Comparison of ENCODE assay signal across 3 worm cellular contexts in the genomic region with DNA sequence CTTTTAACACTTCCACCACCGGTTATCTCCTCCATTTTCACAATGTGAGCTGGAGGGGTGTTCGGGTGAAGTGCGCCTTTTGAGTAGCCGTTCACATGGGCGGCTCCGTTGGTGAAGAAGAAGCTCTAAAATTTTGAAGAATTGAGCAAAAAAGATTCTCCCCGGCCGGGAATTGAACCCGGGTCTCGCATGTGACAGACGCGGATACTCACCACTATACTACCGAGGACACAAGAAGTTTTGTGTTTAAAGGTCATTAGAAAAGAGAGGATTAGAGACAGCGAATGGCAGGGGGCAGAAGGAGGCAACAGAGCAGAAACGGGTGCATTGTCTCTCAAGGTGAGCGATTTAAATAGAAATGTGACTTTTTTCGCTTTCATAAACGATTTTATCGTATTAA.
TF ChIP-seq lines count a peak whose summit lies in the region.

No protein-coding gene starts in this region.

TF ChIP-seq in whole organism, L1 larva, 84 proteins besides CTCF, POLR2A, EP300 and RAD21 (continued from another document and continues in another):
- TF ChIP-seq hlh-17 (GFP tag; optimal IDR thresholded peaks at IDR 0.05; lab: Kevin White, UChicago; ENCODE audit: borderline replicate concordance) (no peak), nhr-77 (tag; optimal IDR thresholded peaks at IDR 0.05; lab: Kevin White, UChicago) (peak; percentile 3), lin-14 (GFP tag; optimal IDR thresholded peaks at IDR 0.05; lab: Kevin White, UChicago) (peak; percentile 40), efl-3 (GFP tag; optimal IDR thresholded peaks at IDR 0.05; lab: Kevin White, UChicago) (no peak), irx-1 (tag; optimal IDR thresholded peaks at IDR 0.05; lab: Kevin White, UChicago) (peak; percentile 8), egl-13 (tag; optimal IDR thresholded peaks at IDR 0.05; lab: Kevin White, UChicago) (no peak), sptf-1 (tag; optimal IDR thresholded peaks at IDR 0.05; lab: Kevin White, UChicago) (no peak), ceh-88 (GFP tag; IDR thresholded peaks at IDR 0.05; lab: Robert Waterston, UW) (no peak), ceh-63 (GFP tag; optimal IDR thresholded peaks at IDR 0.05; lab: Kevin White, UChicago) (no peak), nhr-85 (tag; lab: Kevin White, UChicago) (no peak), unc-130 (tag; optimal IDR thresholded peaks at IDR 0.05; lab: Kevin White, UChicago) (no peak), C16A3.4 (tag; optimal IDR thresholded peaks at IDR 0.05; lab: Kevin White, UChicago) (peak; percentile 35), elt-3 (tag; optimal IDR thresholded peaks at IDR 0.05; lab: Kevin White, UChicago) (peak in 1 of 6 experiments; percentile 30), pag-3 (tag; optimal IDR thresholded peaks at IDR 0.05; lab: Kevin White, UChicago; ENCODE audit: borderline replicate concordance, insufficient read depth) (no peak), ceh-8 (GFP tag; optimal IDR thresholded peaks at IDR 0.05; lab: Kevin White, UChicago) (no peak), alr-1 (tag; optimal IDR thresholded peaks at IDR 0.05; lab: Kevin White, UChicago; ENCODE audit: borderline replicate concordance) (no peak), tlp-1 (tag; optimal IDR thresholded peaks at IDR 0.05; lab: Kevin White, UChicago) (no peak), ama-1 (optimal IDR thresholded peaks at IDR 0.05; lab: Kevin White, UChicago) (no peak), hpl-2 (GFP tag; optimal IDR thresholded peaks at IDR 0.05; lab: Kevin White, UChicago) (no peak), nhr-90 (tag; optimal IDR thresholded peaks at IDR 0.05; lab: Kevin White, UChicago; ENCODE audit: poor library complexity) (peak; percentile 17), C34B4.2 (tag; optimal IDR thresholded peaks at IDR 0.05; lab: Kevin White, UChicago) (no peak), skn-1 (tag; optimal IDR thresholded peaks at IDR 0.05; lab: Kevin White, UChicago) (peak; percentile 46), swsn-7 (tag; optimal IDR thresholded peaks at IDR 0.05; lab: Kevin White, UChicago) (peak; percentile 51), egl-27 (tag; optimal IDR thresholded peaks at IDR 0.05; lab: Kevin White, UChicago) (no peak), sox-4 (tag; optimal IDR thresholded peaks at IDR 0.05; lab: Kevin White, UChicago) (no peak), mdl-1 (tag; optimal IDR thresholded peaks at IDR 0.05; lab: Kevin White, UChicago) (peak in 1 of 2 experiments; percentile 65), ztf-11 (tag; optimal IDR thresholded peaks at IDR 0.05; lab: Kevin White, UChicago) (no peak), grh-1 (GFP tag; IDR thresholded peaks at IDR 0.05; lab: Robert Waterston, UW) (no peak), mab-9 (GFP tag; IDR thresholded peaks at IDR 0.05; lab: Robert Waterston, UW) (no peak), tbx-2 (tag; optimal IDR thresholded peaks at IDR 0.05; lab: Kevin White, UChicago) (peak; percentile 32), blmp-1 (tag; optimal IDR thresholded peaks at IDR 0.05; lab: Kevin White, UChicago) (no peak), lin-15B (tag; optimal IDR thresholded peaks at IDR 0.05; lab: Kevin White, UChicago) (no peak), ces-1 (GFP tag; optimal IDR thresholded peaks at IDR 0.05; lab: Kevin White, UChicago) (no peak), fkh-8 (tag; optimal IDR thresholded peaks at IDR 0.05; lab: Kevin White, UChicago) (peak; percentile 54), lin-13 (GFP tag; optimal IDR thresholded peaks at IDR 0.05; lab: Kevin White, UChicago) (peak; percentile 20), unc-86 (tag; optimal IDR thresholded peaks at IDR 0.05; lab: Kevin White, UChicago) (peak; percentile 19), ets-5 (GFP tag; IDR thresholded peaks at IDR 0.05; lab: Robert Waterston, UW) (no peak), Y116A8C.19 (tag; optimal IDR thresholded peaks at IDR 0.05; lab: Kevin White, UChicago; ENCODE audit: borderline replicate concordance) (no peak), dpl-1 (GFP tag; optimal IDR thresholded peaks at IDR 0.05; lab: Kevin White, UChicago) (peak in 2 of 3 experiments; percentile 5 to 37), hlh-4 (tag; optimal IDR thresholded peaks at IDR 0.05; lab: Kevin White, UChicago) (no peak), nhr-28 (tag; optimal IDR thresholded peaks at IDR 0.05; lab: Kevin White, UChicago) (no peak), nhr-237 (tag; optimal IDR thresholded peaks at IDR 0.05; lab: Kevin White, UChicago) (no peak), nhr-84 (tag; optimal IDR thresholded peaks at IDR 0.05; lab: Kevin White, UChicago) (no peak)

TF ChIP-seq in whole organism, L3 larva, 47 proteins besides CTCF, POLR2A, EP300 and RAD21 (continued from another document):
- no peak for TF ChIP-seq mml-1 (tag; optimal IDR thresholded peaks at IDR 0.05; lab: Kevin White, UChicago)
- TF ChIP-seq zag-1 (tag; optimal IDR thresholded peaks at IDR 0.05; lab: Kevin White, UChicago): no peak
- no peak for TF ChIP-seq eor-1 (tag; optimal IDR thresholded peaks at IDR 0.05; lab: Kevin White, UChicago)
- TF ChIP-seq elt-1 (tag; optimal IDR thresholded peaks at IDR 0.05; lab: Kevin White, UChicago): no peak
- TF ChIP-seq snpc-4 (tag; optimal IDR thresholded peaks at IDR 0.05; lab: Kevin White, UChicago): peak; percentile 11
- no peak for TF ChIP-seq unc-39 (tag; optimal IDR thresholded peaks at IDR 0.05; lab: Kevin White, UChicago)
- no peak for TF ChIP-seq unc-62 (GFP tag; optimal IDR thresholded peaks at IDR 0.05; lab: Kevin White, UChicago)
- TF ChIP-seq nhr-23 (tag; optimal IDR thresholded peaks at IDR 0.05; lab: Kevin White, UChicago): no peak
- no peak for TF ChIP-seq ceh-82 (tag; optimal IDR thresholded peaks at IDR 0.05; lab: Kevin White, UChicago)
- TF ChIP-seq elt-2 (tag; optimal IDR thresholded peaks at IDR 0.05; lab: Kevin White, UChicago): peak; percentile 26
- no peak for TF ChIP-seq lin-15B (tag; optimal IDR thresholded peaks at IDR 0.05; lab: Kevin White, UChicago)
- TF ChIP-seq jun-1 (tag; optimal IDR thresholded peaks at IDR 0.05; lab: Kevin White, UChicago): no peak
- no peak for TF ChIP-seq nhr-77 (tag; optimal IDR thresholded peaks at IDR 0.05; lab: Kevin White, UChicago)
- peak; percentile 25 for TF ChIP-seq lin-39 (tag; optimal IDR thresholded peaks at IDR 0.05; lab: Kevin White, UChicago)
- no peak for TF ChIP-seq ceh-16 (tag; optimal IDR thresholded peaks at IDR 0.05; lab: Kevin White, UChicago)
- peak; percentile 44 for TF ChIP-seq tbx-2 (tag; optimal IDR thresholded peaks at IDR 0.05; lab: Kevin White, UChicago)
- peak; percentile 17 for TF ChIP-seq skn-1 (tag; optimal IDR thresholded peaks at IDR 0.05; lab: Kevin White, UChicago)
- no peak for TF ChIP-seq fkh-10 (GFP tag; optimal IDR thresholded peaks at IDR 0.05; lab: Kevin White, UChicago)
- TF ChIP-seq ceh-9 (tag; optimal IDR thresholded peaks at IDR 0.05; lab: Kevin White, UChicago): no peak
- TF ChIP-seq ama-1 (optimal IDR thresholded peaks at IDR 0.05; lab: Kevin White, UChicago): no peak
- no peak for TF ChIP-seq sea-2 (GFP tag; optimal IDR thresholded peaks at IDR 0.05; lab: Kevin White, UChicago)
- TF ChIP-seq nhr-25 (tag; optimal IDR thresholded peaks at IDR 0.05; lab: Kevin White, UChicago): no peak
- no peak for TF ChIP-seq nhr-237 (tag; optimal IDR thresholded peaks at IDR 0.05; lab: Kevin White, UChicago)
- no peak for TF ChIP-seq ztf-11 (tag; optimal IDR thresholded peaks at IDR 0.05; lab: Kevin White, UChicago)
- peak; percentile 52 for TF ChIP-seq nfya-1 (tag; optimal IDR thresholded peaks at IDR 0.05; lab: Kevin White, UChicago; ENCODE audit: insufficient read depth)
- TF ChIP-seq nhr-28 (tag; optimal IDR thresholded peaks at IDR 0.05; lab: Kevin White, UChicago): no peak
- TF ChIP-seq lsy-12 (tag; optimal IDR thresholded peaks at IDR 0.05; lab: Kevin White, UChicago): no peak
- no peak for TF ChIP-seq nhr-67 (tag; optimal IDR thresholded peaks at IDR 0.05; lab: Kevin White, UChicago)

TF ChIP-seq in whole organism, young adult, 124 proteins besides CTCF, POLR2A, EP300 and RAD21 (continued from another document and continues in another):
- TF ChIP-seq T07F8.4 (tag; optimal IDR thresholded peaks at IDR 0.05; lab: Kevin White, UChicago): peak; percentile 56
- TF ChIP-seq F10E7.11 (tag; optimal IDR thresholded peaks at IDR 0.05; lab: Kevin White, UChicago): no peak
- peak; percentile 81 for TF ChIP-seq hmg-1.2 (GFP tag; IDR thresholded peaks at IDR 0.05; lab: Robert Waterston, UW)
- TF ChIP-seq sea-2 (GFP tag; IDR thresholded peaks at IDR 0.05; lab: Robert Waterston, UW): no peak
- TF ChIP-seq rpc-1 (optimal IDR thresholded peaks at IDR 0.05; lab: Kevin White, UChicago): peak; percentile 80
- TF ChIP-seq rpc-1 (tag; optimal IDR thresholded peaks at IDR 0.05; lab: Kevin White, UChicago): peak; percentile 85
- TF ChIP-seq dox-1 (GFP tag; IDR thresholded peaks at IDR 0.05; lab: Robert Waterston, UW): peak; percentile 63
- TF ChIP-seq chd-7 (tag; optimal IDR thresholded peaks at IDR 0.05; lab: Kevin White, UChicago): peak; percentile 60
- TF ChIP-seq aptf-3 (GFP tag; IDR thresholded peaks at IDR 0.05; lab: Robert Waterston, UW): no peak
- TF ChIP-seq F55B11.4 (tag; optimal IDR thresholded peaks at IDR 0.05; lab: Kevin White, UChicago; ENCODE audit: borderline replicate concordance, insufficient read depth): no peak
- 0 out of 2 replicates have a peak, but pooled peaks have one; percentile 71 for TF ChIP-seq ztf-6 (GFP tag; IDR thresholded peaks at IDR 0.05; lab: Robert Waterston, UW)
- no peak; the same call in 1 of the 2 replicates for TF ChIP-seq ceh-91 (GFP tag; IDR thresholded peaks at IDR 0.05; lab: Robert Waterston, UW)
- TF ChIP-seq F57C9.4 (tag; optimal IDR thresholded peaks at IDR 0.05; lab: Kevin White, UChicago): no peak
- no peak for TF ChIP-seq C06A6.2 (GFP tag; conservative IDR thresholded peaks at IDR 0.05; lab: Robert Waterston, UW)
- peak; percentile 36 to 56 for TF ChIP-seq rec-8 (tag; optimal IDR thresholded peaks at IDR 0.05; lab: Kevin White, UChicago)
- peak; percentile 63 for TF ChIP-seq attf-3 (GFP tag; conservative IDR thresholded peaks at IDR 0.05; lab: Robert Waterston, UW)
- TF ChIP-seq lag-1 (GFP tag; IDR thresholded peaks at IDR 0.05; lab: Robert Waterston, UW): no peak
- no peak for TF ChIP-seq efl-1 (GFP tag; optimal IDR thresholded peaks at IDR 0.05; lab: Kevin White, UChicago)
- TF ChIP-seq nhr-80 (tag; optimal IDR thresholded peaks at IDR 0.05; lab: Kevin White, UChicago): peak; percentile 9
- TF ChIP-seq snpc-1.3 (tag; optimal IDR thresholded peaks at IDR 0.05; lab: Kevin White, UChicago; ENCODE audit: insufficient read depth): peak; percentile 67
- TF ChIP-seq F22D6.2 (tag; optimal IDR thresholded peaks at IDR 0.05; lab: Kevin White, UChicago): no peak
- TF ChIP-seq somi-1 (GFP tag; optimal IDR thresholded peaks at IDR 0.05; lab: Kevin White, UChicago): no peak
- TF ChIP-seq Y56A3A.18 (GFP tag; IDR thresholded peaks at IDR 0.05; lab: Robert Waterston, UW): peak; percentile 84; the same call in 1 of the 2 replicates
- TF ChIP-seq mxl-1 (tag; optimal IDR thresholded peaks at IDR 0.05; lab: Kevin White, UChicago): peak; percentile 33
- TF ChIP-seq nfya-1 (tag; optimal IDR thresholded peaks at IDR 0.05; lab: Kevin White, UChicago; ENCODE audit: borderline replicate concordance, insufficient read depth): no peak
- TF ChIP-seq nhr-27 (tag; optimal IDR thresholded peaks at IDR 0.05; lab: Kevin White, UChicago): no peak
- TF ChIP-seq F33H1.4 (GFP tag; IDR thresholded peaks at IDR 0.05; lab: Robert Waterston, UW): peak; percentile 30; the same call in 1 of the 2 replicates
- no peak for TF ChIP-seq F37B4.10 (GFP tag; IDR thresholded peaks at IDR 0.05; lab: Robert Waterston, UW)
- TF ChIP-seq D2030.7 (GFP tag; IDR thresholded peaks at IDR 0.05; lab: Robert Waterston, UW): peak; percentile 70
- TF ChIP-seq cebp-1 (GFP tag; IDR thresholded peaks at IDR 0.05; lab: Robert Waterston, UW): 0 out of 2 replicates have a peak, but pooled peaks have one; percentile 20
- peak; percentile 62 for TF ChIP-seq cebp-1 (tag; optimal IDR thresholded peaks at IDR 0.05; lab: Kevin White, UChicago)
- TF ChIP-seq ama-1 (optimal IDR thresholded peaks at IDR 0.05; lab: Kevin White, UChicago): no peak
- TF ChIP-seq ama-1 (GFP tag; optimal IDR thresholded peaks at IDR 0.05; lab: Kevin White, UChicago): peak; percentile 22 to 32
- no peak for TF ChIP-seq fkh-3 (tag; optimal IDR thresholded peaks at IDR 0.05; lab: Kevin White, UChicago)
- TF ChIP-seq hlh-12 (tag; optimal IDR thresholded peaks at IDR 0.05; lab: Kevin White, UChicago): no peak
- peak; percentile 36 for TF ChIP-seq ztf-22 (GFP tag; optimal IDR thresholded peaks at IDR 0.05; lab: Kevin White, UChicago)
- TF ChIP-seq ztf-25 (GFP tag; IDR thresholded peaks at IDR 0.05; lab: Robert Waterston, UW): peak; percentile 58; the same call in 1 of the 2 replicates
- no peak for TF ChIP-seq F52B5.7 (tag; optimal IDR thresholded peaks at IDR 0.05; lab: Kevin White, UChicago)
- peak; percentile 75; the same call in 1 of the 2 replicates for TF ChIP-seq ztf-28 (GFP tag; IDR thresholded peaks at IDR 0.05; lab: Robert Waterston, UW)
- TF ChIP-seq hmg-20 (GFP tag; IDR thresholded peaks at IDR 0.05; lab: Robert Waterston, UW): 0 out of 2 replicates have a peak, but pooled peaks have one; percentile 6
- TF ChIP-seq Y53G8AR.9 (GFP tag; conservative IDR thresholded peaks at IDR 0.05; lab: Robert Waterston, UW): no peak
- no peak for TF ChIP-seq lir-1 (GFP tag; conservative IDR thresholded peaks at IDR 0.05; lab: Robert Waterston, UW)
- TF ChIP-seq die-1 (tag; optimal IDR thresholded peaks at IDR 0.05; lab: Kevin White, UChicago): peak; percentile 81
- TF ChIP-seq ceh-58 (GFP tag; IDR thresholded peaks at IDR 0.05; lab: Robert Waterston, UW): no peak
- TF ChIP-seq unc-130 (GFP tag; optimal IDR thresholded peaks at IDR 0.05; lab: Kevin White, UChicago): peak; percentile 24
- TF ChIP-seq lsy-27 (tag; optimal IDR thresholded peaks at IDR 0.05; lab: Kevin White, UChicago; ENCODE audit: borderline replicate concordance, insufficient read depth): no peak
- no peak for TF ChIP-seq B0019.2 (GFP tag; conservative IDR thresholded peaks at IDR 0.05; lab: Robert Waterston, UW)
- TF ChIP-seq zim-3 (tag; optimal IDR thresholded peaks at IDR 0.05; lab: Kevin White, UChicago): peak; percentile 72
- peak; percentile 75; the same call in 1 of the 2 replicates for TF ChIP-seq egl-44 (GFP tag; IDR thresholded peaks at IDR 0.05; lab: Robert Waterston, UW)
- peak; percentile 71 for TF ChIP-seq him-1 (tag; optimal IDR thresholded peaks at IDR 0.05; lab: Kevin White, UChicago)
- TF ChIP-seq bed-1 (GFP tag; IDR thresholded peaks at IDR 0.05; lab: Robert Waterston, UW): no peak
- peak; percentile 25; the same call in 1 of the 2 replicates for TF ChIP-seq zfh-2 (GFP tag; conservative IDR thresholded peaks at IDR 0.05; lab: Robert Waterston, UW)
- TF ChIP-seq attf-5 (GFP tag; optimal IDR thresholded peaks at IDR 0.05; lab: Kevin White, UChicago): peak; percentile 51
- TF ChIP-seq lin-26 (GFP tag; IDR thresholded peaks at IDR 0.05; lab: Robert Waterston, UW): peak; percentile 91
- peak; percentile 19 for TF ChIP-seq F49E8.2 (tag; optimal IDR thresholded peaks at IDR 0.05; lab: Kevin White, UChicago; ENCODE audit: insufficient read depth)
- no peak for TF ChIP-seq nfya-2 (GFP tag; IDR thresholded peaks at IDR 0.05; lab: Robert Waterston, UW)
- TF ChIP-seq lin-35 (GFP tag; optimal IDR thresholded peaks at IDR 0.05; lab: Kevin White, UChicago): peak in 1 of 3 experiments; percentile 54
- no peak for TF ChIP-seq sptf-2 (GFP tag; optimal IDR thresholded peaks at IDR 0.05; lab: Kevin White, UChicago)
- peak; percentile 24 for TF ChIP-seq atf-7 (tag; optimal IDR thresholded peaks at IDR 0.05; lab: Kevin White, UChicago)
- TF ChIP-seq ceh-79 (tag; optimal IDR thresholded peaks at IDR 0.05; lab: Kevin White, UChicago): no peak
- peak; percentile 57 for TF ChIP-seq ztf-18 (tag; optimal IDR thresholded peaks at IDR 0.05; lab: Kevin White, UChicago)
- TF ChIP-seq snpc-4 (GFP tag; optimal IDR thresholded peaks at IDR 0.05; lab: Kevin White, UChicago): peak; percentile 47
- peak in 3 of 4 experiments; percentile 33 to 68 (median 43) for TF ChIP-seq snpc-4 (tag; optimal IDR thresholded peaks at IDR 0.05; lab: Kevin White, UChicago)
- TF ChIP-seq F23B12.7 (tag; optimal IDR thresholded peaks at IDR 0.05; lab: Kevin White, UChicago; ENCODE audit: insufficient read depth): peak; percentile 58
- TF ChIP-seq F39B2.1 (GFP tag; IDR thresholded peaks at IDR 0.05; lab: Robert Waterston, UW): no peak
